Fruit fly (Drosophila melanogaster) whole organism, prepupa: Measurements from ENCODE around the gene CG13716.
A peak's percentile ranks its signal among the peaks of the same experiment; 100 is the strongest.

ENCODE experiments used
- Blimp-1 ChIP-seq: fragments of 200-800 bp; sonication (Bioruptor generic); optimal IDR thresholded peaks from 3 replicates; lab custom pipeline; 2017; ENCODE audit warnings: missing biosample characterization, missing genetic modification characterization, mild to moderate bottlenecking, moderate library complexity, missing genetic modification reagents
- CG10631 ChIP-seq: fragments of 200-800 bp; sonication (Bioruptor generic); optimal IDR thresholded peaks from 2 replicates; lab custom pipeline; 2016; ENCODE audit warnings: missing biosample characterization, missing genetic modification characterization
- CG10669 ChIP-seq: fragments of 200-800 bp; sonication (Bioruptor generic); optimal IDR thresholded peaks from 3 replicates; lab custom pipeline; 2018; ENCODE audit warnings: missing biosample characterization, mild to moderate bottlenecking, missing genetic modification characterization, moderate library complexity
- CG11294 ChIP-seq: fragments of 200-800 bp; sonication (Bioruptor generic); IDR thresholded peaks from 2 replicates; pipeline ENCODE4 v1.3.6; 2022; ENCODE audit warnings: missing biosample characterization, missing genetic modification characterization
- CG11762 ChIP-seq: fragments of 200-800 bp; sonication (Bioruptor generic); optimal IDR thresholded peaks from 3 replicates; lab custom pipeline; 2016; ENCODE audit warnings: missing biosample characterization, missing genetic modification characterization; ENCODE audit not compliant: insufficient read depth
- CG11902 ChIP-seq: fragments of 200-800 bp; sonication (Bioruptor generic); optimal IDR thresholded peaks from 3 replicates; lab custom pipeline; 2016; ENCODE audit warnings: missing biosample characterization, missing genetic modification characterization
- CG15336 ChIP-seq: fragments of 200-800 bp; sonication (Bioruptor generic); IDR thresholded peaks from 2 replicates; pipeline ENCODE4 v1.3.6; 2022; ENCODE audit warnings: missing biosample characterization, missing genetic modification characterization
- CG1621 ChIP-seq: fragments of 200-800 bp; sonication (Bioruptor generic); optimal IDR thresholded peaks from 3 replicates; lab custom pipeline; 2018; ENCODE audit warnings: missing biosample characterization, mild to moderate bottlenecking, missing genetic modification characterization
- CG16779 ChIP-seq: fragments of 200-800 bp; sonication (Bioruptor generic); optimal IDR thresholded peaks from 3 replicates; lab custom pipeline; 2017; ENCODE audit warnings: missing biosample characterization, mild to moderate bottlenecking, missing genetic modification characterization
- CG3032 ChIP-seq: fragments of 200-800 bp; optimal IDR thresholded peaks from 2 replicates; lab custom pipeline; 2019; ENCODE audit warnings: missing biosample characterization, mild to moderate bottlenecking, missing genetic modification characterization, moderate library complexity
- CG32006 ChIP-seq: fragments of 200-800 bp; sonication (Bioruptor generic); optimal IDR thresholded peaks from 3 replicates; lab custom pipeline; 2017; ENCODE audit warnings: missing biosample characterization, mild to moderate bottlenecking, missing genetic modification characterization
- CG34406 ChIP-seq: fragments of 200-800 bp; sonication (Bioruptor generic); optimal IDR thresholded peaks from 3 replicates; lab custom pipeline; 2016; ENCODE audit warnings: missing biosample characterization, missing genetic modification characterization
- CG3919 ChIP-seq: fragments of 200-800 bp; sonication (Bioruptor generic); optimal IDR thresholded peaks from 3 replicates; lab custom pipeline; 2016; ENCODE audit warnings: missing biosample characterization, missing genetic modification characterization
- CG4318 ChIP-seq: fragments of 200-800 bp; sonication (Bioruptor generic); optimal IDR thresholded peaks from 3 replicates; lab custom pipeline; 2017; ENCODE audit warnings: missing biosample characterization, mild to moderate bottlenecking, missing genetic modification characterization
- CG6163 ChIP-seq: fragments of 200-800 bp; sonication (Bioruptor generic); IDR thresholded peaks from 3 replicates; pipeline ENCODE4 v1.3.6; 2022; ENCODE audit warnings: missing biosample characterization, missing genetic modification characterization
- CG6792 ChIP-seq: fragments of 200-800 bp; sonication (Bioruptor generic); optimal IDR thresholded peaks from 3 replicates; lab custom pipeline; 2016; ENCODE audit warnings: missing biosample characterization, missing genetic modification characterization
- CG6808 ChIP-seq: fragments of 200-800 bp; sonication (Bioruptor generic); optimal IDR thresholded peaks from 3 replicates; lab custom pipeline; 2017; ENCODE audit warnings: missing biosample characterization, missing genetic modification characterization, mild to moderate bottlenecking, moderate library complexity, missing genetic modification reagents
- CG6854 ChIP-seq: fragments of 200-800 bp; sonication (Bioruptor generic); optimal IDR thresholded peaks from 2 replicates; lab custom pipeline; 2017; ENCODE audit warnings: missing biosample characterization, mild to moderate bottlenecking, missing genetic modification characterization
- CG7368 ChIP-seq: fragments of 200-800 bp; sonication (Bioruptor generic); optimal IDR thresholded peaks from 3 replicates; lab custom pipeline; 2016; ENCODE audit warnings: missing biosample characterization, missing genetic modification characterization
- CG8119 ChIP-seq: fragments of 200-800 bp; sonication (Bioruptor generic); IDR thresholded peaks from 3 replicates; pipeline ENCODE4 v1.3.6; 2022; ENCODE audit warnings: missing biosample characterization, missing genetic modification characterization
- CG8319 ChIP-seq: fragments of 200-800 bp; sonication (Bioruptor generic); optimal IDR thresholded peaks from 3 replicates; lab custom pipeline; 2016; ENCODE audit warnings: missing biosample characterization, missing genetic modification characterization
- CG8632 ChIP-seq: fragments of 200-800 bp; sonication (Bioruptor generic); optimal IDR thresholded peaks from 3 replicates; lab custom pipeline; 2016; ENCODE audit warnings: missing biosample characterization, missing genetic modification characterization
- CG9139 ChIP-seq: fragments of 200-800 bp; sonication (Bioruptor generic); optimal IDR thresholded peaks from 3 replicates; lab custom pipeline; 2017; ENCODE audit warnings: missing biosample characterization, mild to moderate bottlenecking, missing genetic modification characterization
- Eip75B ChIP-seq: fragments of 200-800 bp; sonication (Bioruptor generic); optimal IDR thresholded peaks from 3 replicates; lab custom pipeline; 2016; ENCODE audit warnings: missing biosample characterization, missing genetic modification characterization
- Eip78C ChIP-seq: fragments of 200-800 bp; sonication (Bioruptor generic); peaks from one replicate; lab custom pipeline; 2016; ENCODE audit warnings: missing biosample characterization, missing genetic modification characterization
- Hr38 ChIP-seq: sonication (Bioruptor generic); optimal IDR thresholded peaks from 2 replicates; lab custom pipeline; 2016; ENCODE audit warnings: missing biosample characterization, missing genetic modification characterization
- Hr39 ChIP-seq: fragments of 200-800 bp; sonication (Bioruptor generic); optimal IDR thresholded peaks from 2 replicates; lab custom pipeline; 2016; ENCODE audit warnings: missing biosample characterization, missing genetic modification characterization
- Lpt ChIP-seq: fragments of 200-800 bp; sonication (Bioruptor generic); optimal IDR thresholded peaks from 3 replicates; lab custom pipeline; 2016; ENCODE audit warnings: missing biosample characterization, missing genetic modification characterization
- OdsH ChIP-seq: fragments of 200-800 bp; sonication (Bioruptor generic); optimal IDR thresholded peaks from 3 replicates; lab custom pipeline; 2016; ENCODE audit warnings: missing biosample characterization, missing genetic modification characterization
- Smox ChIP-seq: fragments of 200-800 bp; sonication (Bioruptor generic); optimal IDR thresholded peaks from 3 replicates; lab custom pipeline; 2016; ENCODE audit warnings: missing biosample characterization, missing genetic modification characterization
- Sox102F ChIP-seq: fragments of 200-800 bp; sonication (Bioruptor generic); optimal IDR thresholded peaks from 2 replicates; lab custom pipeline; 2016; ENCODE audit warnings: missing biosample characterization, mild to moderate bottlenecking, missing genetic modification characterization
- Sox14 ChIP-seq: fragments of 200-800 bp; sonication (Bioruptor generic); optimal IDR thresholded peaks from 3 replicates; lab custom pipeline; 2016; ENCODE audit warnings: missing biosample characterization, missing genetic modification characterization
- achi ChIP-seq: fragments of 200-800 bp; sonication (Bioruptor generic); optimal IDR thresholded peaks from 3 replicates; lab custom pipeline; 2016; ENCODE audit warnings: missing biosample characterization, missing genetic modification characterization
- acj6 ChIP-seq: fragments of 200-800 bp; sonication (Bioruptor generic); optimal IDR thresholded peaks from 3 replicates; lab custom pipeline; 2016; ENCODE audit warnings: missing biosample characterization, missing genetic modification characterization
- cyc ChIP-seq: fragments of 200-800 bp; sonication (Bioruptor generic); optimal IDR thresholded peaks from 3 replicates; lab custom pipeline; 2016; ENCODE audit warnings: missing biosample characterization, missing genetic modification characterization
- dac ChIP-seq: fragments of 200-800 bp; sonication (Bioruptor generic); optimal IDR thresholded peaks from 2 replicates; lab custom pipeline; 2017; ENCODE audit warnings: missing biosample characterization, mild to moderate bottlenecking, missing genetic modification characterization
- eg ChIP-seq: fragments of 200-800 bp; sonication (Bioruptor generic); IDR thresholded peaks from 3 replicates; pipeline ENCODE4 v1.3.6; 2022; ENCODE audit warnings: missing biosample characterization, missing genetic modification characterization
- esn ChIP-seq: fragments of 200-800 bp; sonication (Bioruptor generic); optimal IDR thresholded peaks from 2 replicates; lab custom pipeline; 2016; ENCODE audit warnings: missing biosample characterization, mild to moderate bottlenecking, missing genetic modification characterization, moderate library complexity
- fd59A ChIP-seq: fragments of 200-800 bp; sonication (Bioruptor generic); optimal IDR thresholded peaks from 2 replicates; lab custom pipeline; 2017; ENCODE audit warnings: missing biosample characterization, mild to moderate bottlenecking, missing genetic modification characterization, missing genetic modification reagents
- fd85E ChIP-seq: fragments of 200-800 bp; sonication (Bioruptor generic); optimal IDR thresholded peaks from 3 replicates; lab custom pipeline; 2016; ENCODE audit warnings: missing biosample characterization, missing genetic modification characterization
- fkh ChIP-seq: fragments of 200-800 bp; sonication (Bioruptor generic); optimal IDR thresholded peaks from 3 replicates; lab custom pipeline; 2017; ENCODE audit warnings: missing biosample characterization, mild to moderate bottlenecking, missing genetic modification characterization, moderate library complexity
- lz ChIP-seq: fragments of 200-800 bp; sonication (Bioruptor generic); optimal IDR thresholded peaks from 3 replicates; lab custom pipeline; 2016; ENCODE audit warnings: missing biosample characterization, missing genetic modification characterization
- net ChIP-seq: fragments of 200-800 bp; sonication (Bioruptor generic); optimal IDR thresholded peaks from 3 replicates; lab custom pipeline; 2016; ENCODE audit warnings: missing biosample characterization, missing genetic modification characterization
- pdm3 ChIP-seq: fragments of 200-800 bp; sonication (Bioruptor generic); optimal IDR thresholded peaks from 3 replicates; lab custom pipeline; 2016; ENCODE audit warnings: missing biosample characterization, missing genetic modification characterization
- salr ChIP-seq, 2 experiments: fragments of 200-800 bp; sonication (Bioruptor generic); optimal IDR thresholded peaks; 3 replicates each; lab custom pipeline; 2016 to 2018; ENCODE audit warnings: missing biosample characterization in 2 of 2, missing genetic modification characterization in 2 of 2, mild to moderate bottlenecking in 1 of 2
- spab ChIP-seq: fragments of 200-800 bp; sonication (Bioruptor generic); optimal IDR thresholded peaks from 2 replicates; lab custom pipeline; 2017; ENCODE audit warnings: missing biosample characterization, mild to moderate bottlenecking, missing genetic modification characterization, missing genetic modification reagents
- svp ChIP-seq: fragments of 200-800 bp; sonication (Bioruptor generic); peaks from one replicate; lab custom pipeline; 2016; ENCODE audit warnings: missing biosample characterization, missing genetic modification characterization
- vri ChIP-seq: fragments of 200-800 bp; sonication (Bioruptor generic); optimal IDR thresholded peaks from 3 replicates; lab custom pipeline; 2016; ENCODE audit warnings: missing biosample characterization, mild to moderate bottlenecking, missing genetic modification characterization

The CG13716 gene

DNA sequence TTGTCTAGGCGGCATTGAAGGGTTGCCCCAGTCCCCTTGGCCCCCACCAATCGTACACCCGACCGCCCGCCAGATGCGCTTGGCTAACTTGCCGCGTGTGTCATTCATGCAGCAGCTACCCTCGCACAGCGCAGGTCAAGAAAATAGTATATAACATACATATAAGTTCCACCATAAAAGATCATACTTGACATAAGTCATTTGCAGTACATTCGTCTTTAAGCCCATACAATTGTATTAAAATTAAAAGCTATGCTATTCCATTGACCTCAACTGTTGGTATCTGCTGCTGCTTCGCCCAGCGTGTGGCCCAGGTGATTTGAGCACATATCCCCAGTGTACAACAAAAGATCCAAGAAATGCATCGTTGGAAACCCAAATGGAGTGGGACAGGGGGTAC lies 23.3 kb downstream of the CG13716 start (continued):
- TF ChIP-seq CG9139 (GFP tag; lab: Kevin White, UChicago) (peak; percentile 80), CG8119 (GFP tag; lab: Robert Waterston, UW) (peak; percentile 89), OdsH (GFP tag; lab: Kevin White, UChicago) (peak; percentile 88), fd59A (peak; percentile 74), fkh (GFP tag; lab: Kevin White, UChicago) (no peak), cyc (peak; percentile 73), CG7368 (GFP tag; lab: Kevin White, UChicago) (peak; percentile 77), CG32006 (GFP tag; lab: Kevin White, UChicago) (peak; percentile 86), Eip75B (GFP tag; lab: Kevin White, UChicago) (peak; percentile 85), svp (GFP tag; lab: Kevin White, UChicago) (peak; percentile 81), salr (GFP tag; optimal IDR thresholded peaks at IDR 0.05; lab: Kevin White, UChicago) (peak; percentile 62 to 79), vri (GFP tag; lab: Kevin White, UChicago) (peak; percentile 27), CG10669 (GFP tag; lab: Kevin White, UChicago) (peak; percentile 85), CG10631 (peak; percentile 82), lz (GFP tag; lab: Kevin White, UChicago) (peak; percentile 55), CG1621 (tag; lab: Kevin White, UChicago) (peak; percentile 84), spab (GFP tag; lab: Kevin White, UChicago) (peak; percentile 79), fd85E (GFP tag; lab: Kevin White, UChicago) (peak; percentile 26), pdm3 (GFP tag; lab: Kevin White, UChicago) (peak; percentile 82), CG6792 (peak; percentile 79), Eip78C (GFP tag; lab: Kevin White, UChicago) (peak; percentile 96), CG15336 (peak; percentile 91), CG11902 (GFP tag; lab: Kevin White, UChicago) (peak; percentile 64), acj6 (GFP tag; lab: Kevin White, UChicago) (peak; percentile 83), eg (peak; percentile 93), CG8632 (GFP tag; lab: Kevin White, UChicago) (peak; percentile 71), Sox14 (GFP tag; lab: Kevin White, UChicago) (peak; percentile 83), CG3919 (peak; percentile 90), esn (GFP tag; lab: Kevin White, UChicago) (peak; percentile 65), CG34406 (GFP tag; lab: Kevin White, UChicago) (peak; percentile 79), CG11294 (GFP tag; lab: Robert Waterston, UW) (peak; percentile 85), Smox (peak; percentile 58)

DNA sequence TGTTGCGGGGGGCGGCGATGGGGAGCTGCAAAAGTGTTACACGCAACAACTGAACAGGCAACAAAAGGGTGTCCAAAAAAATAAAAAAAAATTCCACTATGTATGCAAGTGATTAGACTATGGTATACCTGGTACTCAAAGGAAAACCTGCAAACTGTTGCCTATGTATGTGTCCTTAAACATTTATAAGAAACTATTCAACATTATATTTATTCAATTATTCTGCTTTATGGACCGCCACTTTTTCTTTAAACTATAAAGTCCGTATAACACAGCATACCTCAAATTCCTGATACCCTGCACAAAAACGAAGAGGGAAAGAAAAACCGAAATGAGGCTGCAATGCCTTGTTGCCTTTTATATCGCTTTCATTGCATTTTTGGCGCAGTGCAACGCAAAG lies 26.9 kb downstream of the CG13716 start:
- TF ChIP-seq CG15336 (peak; percentile 84), CG6808 (GFP tag; lab: Kevin White, UChicago) (peak; percentile 43), CG6792 (peak; percentile 57), CG11762 (GFP tag; lab: Kevin White, UChicago) (peak; percentile 53), net (GFP tag; lab: Kevin White, UChicago) (peak; percentile 78), svp (GFP tag; lab: Kevin White, UChicago) (peak; percentile 84), Sox102F (GFP tag; lab: Kevin White, UChicago) (peak; percentile 65), CG3032 (peak; percentile 47), CG6163 (GFP tag; lab: Robert Waterston, UW) (peak; percentile 85), Hr39 (peak; percentile 60), CG7368 (GFP tag; lab: Kevin White, UChicago) (peak; percentile 55), CG6854 (GFP tag; lab: Kevin White, UChicago) (no peak), acj6 (GFP tag; lab: Kevin White, UChicago) (peak; percentile 69), CG11294 (GFP tag; lab: Robert Waterston, UW) (peak; percentile 74), CG10669 (GFP tag; lab: Kevin White, UChicago) (peak; percentile 49), fkh (GFP tag; lab: Kevin White, UChicago) (no peak), CG8319 (GFP tag; lab: Kevin White, UChicago) (peak; percentile 48), Lpt (GFP tag; lab: Kevin White, UChicago) (peak; percentile 54), Eip75B (GFP tag; lab: Kevin White, UChicago) (peak; percentile 51), eg (peak; percentile 90), CG4318 (GFP tag; lab: Kevin White, UChicago) (peak; percentile 55), salr (GFP tag; optimal IDR thresholded peaks at IDR 0.05; lab: Kevin White, UChicago) (peak in 1 of 2 experiments; percentile 67), cyc (peak; percentile 71), CG8119 (GFP tag; lab: Robert Waterston, UW) (peak; percentile 81), Blimp-1 (GFP tag; lab: Kevin White, UChicago) (peak; percentile 15), Hr38 (GFP tag; lab: Kevin White, UChicago) (no peak), esn (GFP tag; lab: Kevin White, UChicago) (peak; percentile 70), CG1621 (tag; lab: Kevin White, UChicago) (no peak), dac (GFP tag; lab: Kevin White, UChicago) (peak; percentile 48), achi (GFP tag; lab: Kevin White, UChicago) (peak; percentile 69), CG16779 (no peak), CG9139 (GFP tag; lab: Kevin White, UChicago) (no peak), Eip78C (GFP tag; lab: Kevin White, UChicago) (peak; percentile 83), CG3919 (peak; percentile 76)
